Worm (Caenorhabditis elegans): ENCODE results near the gene Y38H6A.5.

Gene Y38H6A.5

DNA sequence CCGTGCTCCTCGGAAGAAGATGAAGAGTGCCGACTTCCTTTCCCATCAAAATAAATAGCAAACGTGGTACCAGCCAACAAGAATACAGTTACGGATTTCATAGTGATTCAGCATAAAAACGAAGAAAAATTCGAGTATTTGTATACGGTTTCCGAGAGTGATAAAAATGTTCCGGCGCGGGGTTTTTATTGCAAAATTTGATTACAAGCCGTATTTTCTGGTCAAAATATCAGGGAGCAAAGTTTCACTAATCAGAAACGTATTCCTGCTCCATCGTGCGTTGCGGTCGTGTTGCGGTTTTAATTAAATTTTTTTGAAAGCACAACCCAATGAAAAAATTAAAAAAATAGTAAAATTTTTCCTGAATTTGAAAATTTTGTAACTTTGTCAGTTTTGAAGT is 40.8 kb downstream of the Y38H6A.5 start, which contains the start of gene clec-261:
Gene clec-261 (minus strand): TSS at position 101 of the 400 bp plus-strand sequence.
- no peak for TF ChIP-seq skn-1 (tag; optimal IDR thresholded peaks at IDR 0.05)
- no peak for TF ChIP-seq ceh-16 (tag; optimal IDR thresholded peaks at IDR 0.05)
- TF ChIP-seq elt-1 (tag; optimal IDR thresholded peaks at IDR 0.05), result no peak
- no peak for TF ChIP-seq lin-15B (tag; optimal IDR thresholded peaks at IDR 0.05)
- TF ChIP-seq pha-4 (tag; optimal IDR thresholded peaks at IDR 0.05), result no peak
- TF ChIP-seq fos-1 (tag; optimal IDR thresholded peaks at IDR 0.05), result no peak
- TF ChIP-seq nhr-43 (tag; optimal IDR thresholded peaks at IDR 0.05; ENCODE audit: poor library complexity, severe bottlenecking), result no peak

DNA sequence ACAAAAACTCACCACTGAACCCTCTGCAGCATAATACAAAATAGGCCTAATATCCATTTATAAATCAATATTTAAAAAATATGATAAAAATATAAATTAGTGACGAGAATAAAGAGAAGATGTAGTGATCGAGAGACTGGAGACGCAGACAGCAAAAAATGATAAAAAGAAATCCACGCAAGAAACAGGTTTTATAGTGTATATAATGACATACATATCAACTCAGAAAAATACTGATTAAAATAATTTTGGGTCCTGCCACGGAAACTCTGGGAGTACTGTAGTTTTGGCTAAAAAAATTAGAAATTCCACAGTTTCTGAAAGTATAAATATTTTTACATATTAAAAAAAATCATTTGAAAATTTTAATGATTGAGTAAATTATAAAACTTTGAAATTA is 45.8 kb downstream of the Y38H6A.5 start, which contains the start of gene mlt-4:
Gene mlt-4 (minus strand): TSS at position 101 of the 400 bp plus-strand sequence.
- TF ChIP-seq tbx-2 (tag; optimal IDR thresholded peaks at IDR 0.05), result no peak
- TF ChIP-seq pqm-1 (tag; optimal IDR thresholded peaks at IDR 0.05), result no peak
- no peak for TF ChIP-seq hmg-11 (tag; optimal IDR thresholded peaks at IDR 0.05)
- no peak for TF ChIP-seq ama-1 (optimal IDR thresholded peaks at IDR 0.05)
- no peak for TF ChIP-seq mdl-1 (tag; optimal IDR thresholded peaks at IDR 0.05)
- no peak for TF ChIP-seq fkh-10 (GFP tag; optimal IDR thresholded peaks at IDR 0.05)
- no peak for TF ChIP-seq ceh-82 (tag; optimal IDR thresholded peaks at IDR 0.05)
- no peak for TF ChIP-seq nhr-25 (tag; optimal IDR thresholded peaks at IDR 0.05)
- no peak for TF ChIP-seq skn-1 (tag; optimal IDR thresholded peaks at IDR 0.05)
- TF ChIP-seq eor-1 (tag; optimal IDR thresholded peaks at IDR 0.05), result no peak
- TF ChIP-seq fkh-2 (tag; optimal IDR thresholded peaks at IDR 0.05), result no peak
- no peak for TF ChIP-seq nhr-77 (tag; optimal IDR thresholded peaks at IDR 0.05)
- no peak for TF ChIP-seq lsy-12 (tag; optimal IDR thresholded peaks at IDR 0.05)
- no peak for TF ChIP-seq R02D3.7 (tag; optimal IDR thresholded peaks at IDR 0.05)
- no peak for TF ChIP-seq ztf-11 (tag; optimal IDR thresholded peaks at IDR 0.05)
- TF ChIP-seq unc-62 (GFP tag; optimal IDR thresholded peaks at IDR 0.05), result no peak

DNA sequence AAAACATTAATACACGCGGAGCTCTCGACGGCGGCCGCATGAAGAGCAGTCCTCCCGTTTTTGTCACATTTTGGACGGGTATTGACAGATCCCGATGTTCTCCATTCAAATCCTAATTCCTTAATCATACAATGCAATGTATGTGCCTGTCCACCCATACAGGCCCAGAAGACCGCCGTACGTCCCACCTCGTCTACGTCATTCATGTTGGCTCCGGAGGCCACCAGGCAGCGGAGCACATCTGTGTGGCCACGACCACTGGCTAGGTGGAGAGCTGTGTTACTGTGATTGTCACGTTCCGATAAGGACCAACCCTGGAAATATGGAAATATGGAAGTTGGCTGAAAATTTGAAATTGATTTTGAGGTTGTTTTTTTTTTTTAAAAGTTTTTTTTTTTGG is 52.3 kb downstream of the Y38H6A.5 start:
- TF ChIP-seq fkh-10 (GFP tag; optimal IDR thresholded peaks at IDR 0.05) (no peak), nhr-12 (tag; optimal IDR thresholded peaks at IDR 0.05) (no peak), nhr-77 (tag; optimal IDR thresholded peaks at IDR 0.05) (no peak), zag-1 (tag; optimal IDR thresholded peaks at IDR 0.05) (no peak), jun-1 (tag; optimal IDR thresholded peaks at IDR 0.05) (no peak), hmg-11 (tag; optimal IDR thresholded peaks at IDR 0.05) (no peak), lin-39 (tag; optimal IDR thresholded peaks at IDR 0.05) (no peak), nhr-25 (tag; optimal IDR thresholded peaks at IDR 0.05) (no peak), unc-39 (tag; optimal IDR thresholded peaks at IDR 0.05) (no peak), tbx-2 (tag; optimal IDR thresholded peaks at IDR 0.05) (no peak), nhr-67 (tag; optimal IDR thresholded peaks at IDR 0.05) (no peak), ceh-16 (tag; optimal IDR thresholded peaks at IDR 0.05) (no peak), lsy-12 (tag; optimal IDR thresholded peaks at IDR 0.05) (no peak), elt-1 (tag; optimal IDR thresholded peaks at IDR 0.05) (no peak), ztf-11 (tag; optimal IDR thresholded peaks at IDR 0.05) (no peak), pha-4 (tag; optimal IDR thresholded peaks at IDR 0.05) (no peak), elt-3 (tag; optimal IDR thresholded peaks at IDR 0.05) (no peak), egl-5 (tag; optimal IDR thresholded peaks at IDR 0.05) (no peak), ama-1 (optimal IDR thresholded peaks at IDR 0.05) (no peak)

DNA sequence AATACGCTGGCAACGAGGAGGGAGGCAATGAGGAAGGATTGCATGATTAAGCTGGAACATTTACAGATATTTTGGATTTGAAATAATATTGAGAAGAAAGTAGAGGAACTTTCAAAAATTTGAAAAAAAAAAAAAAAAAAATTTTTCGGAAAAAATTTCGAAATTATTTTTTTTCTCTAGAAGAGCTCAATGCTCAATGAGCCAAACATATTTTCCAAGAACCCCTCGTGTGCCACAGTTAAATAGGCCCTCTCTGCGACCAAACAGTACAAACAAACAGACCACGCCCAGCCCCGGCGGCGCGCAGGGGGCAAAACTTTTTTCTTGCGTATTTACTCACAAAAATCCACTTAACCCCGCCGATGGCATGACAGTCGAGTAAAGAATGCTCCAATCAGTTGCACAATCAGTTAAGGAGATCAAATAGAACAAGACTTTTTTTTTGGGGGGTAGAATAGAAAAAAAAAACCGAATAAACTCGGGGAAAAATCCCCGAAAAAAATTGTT is 55.3 kb downstream of the Y38H6A.5 start, which contains the start of gene pqn-94:
Gene pqn-94 (minus strand): TSS at position 51 of the 507 bp plus-strand sequence.
- no peak for TF ChIP-seq ceh-9 (tag; optimal IDR thresholded peaks at IDR 0.05)
- TF ChIP-seq daf-12 (tag; optimal IDR thresholded peaks at IDR 0.05), result no peak
- no peak for TF ChIP-seq nhr-25 (tag; optimal IDR thresholded peaks at IDR 0.05)
- TF ChIP-seq pha-4 (tag; optimal IDR thresholded peaks at IDR 0.05), result peak; percentile 75
- no peak for TF ChIP-seq nfya-1 (tag; optimal IDR thresholded peaks at IDR 0.05; ENCODE audit: insufficient read depth)
- TF ChIP-seq aly-2 (tag; optimal IDR thresholded peaks at IDR 0.05), result no peak
- TF ChIP-seq nhr-28 (tag; optimal IDR thresholded peaks at IDR 0.05), result no peak

All from whole organism, L3 larva.